Fruit fly (Drosophila melanogaster) whole organism, embryonic: Measurements from ENCODE around the gene Nasp.
A peak's percentile ranks its signal among the peaks of the same experiment; 100 is the strongest.

Experiments
- Atf-2 ChIP-seq: fragments of 200-800 bp; sonication (Bioruptor generic); optimal IDR thresholded peaks from 2 replicates; lab custom pipeline; 2016; ENCODE audit warnings: missing biosample characterization, missing genetic modification characterization
- CG10147 ChIP-seq: fragments of 200-800 bp; sonication (Bioruptor generic); optimal IDR thresholded peaks from 2 replicates; lab custom pipeline; 2019; ENCODE audit warnings: missing biosample characterization, mild to moderate bottlenecking, missing genetic modification characterization, moderate library complexity
- CG1233 ChIP-seq: fragments of 200-800 bp; sonication (Bioruptor generic); optimal IDR thresholded peaks from 4 replicates; lab custom pipeline; 2018; ENCODE audit warnings: missing biosample characterization, mild to moderate bottlenecking, missing genetic modification characterization
- CG12659 ChIP-seq: fragments of 200-800 bp; sonication (Bioruptor generic); optimal IDR thresholded peaks from 3 replicates; lab custom pipeline; 2017; ENCODE audit warnings: mild to moderate bottlenecking, missing biosample characterization, missing genetic modification reagents, missing genetic modification characterization
- CG12769 ChIP-seq: fragments of 200-800 bp; sonication (Bioruptor generic); optimal IDR thresholded peaks from 2 replicates; lab custom pipeline; 2019; ENCODE audit warnings: missing biosample characterization, mild to moderate bottlenecking, missing genetic modification characterization, moderate library complexity
- CG14014 ChIP-seq: fragments of 200-800 bp; sonication (Bioruptor generic); IDR thresholded peaks from 2 replicates; pipeline ENCODE4 v1.3.6; 2022; ENCODE audit warnings: missing biosample characterization, missing genetic modification characterization
- CG14710 ChIP-seq: fragments of 200-800 bp; sonication (Bioruptor generic); optimal IDR thresholded peaks from 3 replicates; lab custom pipeline; 2019; ENCODE audit warnings: missing biosample characterization, mild to moderate bottlenecking, missing genetic modification characterization, moderate library complexity
- CG15011 ChIP-seq: fragments of 200-800 bp; sonication (Bioruptor generic); optimal IDR thresholded peaks from 3 replicates; lab custom pipeline; 2018; ENCODE audit warnings: missing biosample characterization, mild to moderate bottlenecking, missing genetic modification characterization
- CG15601 ChIP-seq: fragments of 200-800 bp; sonication (Bioruptor generic); optimal IDR thresholded peaks from 3 replicates; lab custom pipeline; 2019; ENCODE audit warnings: missing biosample characterization, mild to moderate bottlenecking, missing genetic modification characterization, moderate library complexity
- CG1602 ChIP-seq: fragments of 200-800 bp; sonication (Bioruptor generic); optimal IDR thresholded peaks from 3 replicates; lab custom pipeline; 2016; ENCODE audit warnings: missing biosample characterization, missing genetic modification characterization
- CG17361 ChIP-seq: fragments of 200-800 bp; sonication (Bioruptor generic); IDR thresholded peaks from 3 replicates; pipeline ENCODE4 v1.3.6; 2022; ENCODE audit warnings: missing biosample characterization, missing genetic modification characterization
- CG17385 ChIP-seq: fragments of 200-800 bp; sonication (Bioruptor generic); optimal IDR thresholded peaks from 3 replicates; lab custom pipeline; 2018; ENCODE audit warnings: missing biosample characterization, mild to moderate bottlenecking, missing genetic modification characterization
- CG18599 ChIP-seq: fragments of 200-800 bp; sonication (Bioruptor generic); optimal IDR thresholded peaks from 3 replicates; lab custom pipeline; 2017; ENCODE audit warnings: missing biosample characterization, missing genetic modification characterization, mild to moderate bottlenecking, moderate library complexity, missing genetic modification reagents
- CG18619 ChIP-seq: fragments of 200-800 bp; sonication (Bioruptor generic); optimal IDR thresholded peaks from 3 replicates; lab custom pipeline; 2017; ENCODE audit warnings: missing biosample characterization, mild to moderate bottlenecking, missing genetic modification characterization
- CG2120 ChIP-seq: fragments of 200-800 bp; sonication (Bioruptor generic); optimal IDR thresholded peaks from 3 replicates; lab custom pipeline; 2016; ENCODE audit warnings: missing biosample characterization, missing genetic modification characterization
- CG4617 ChIP-seq: fragments of 200-800 bp; sonication (Bioruptor generic); optimal IDR thresholded peaks from 3 replicates; lab custom pipeline; 2016; ENCODE audit warnings: missing biosample characterization, missing genetic modification characterization, borderline replicate concordance
- CG6254 ChIP-seq: fragments of 200-800 bp; sonication (Bioruptor generic); optimal IDR thresholded peaks from 3 replicates; lab custom pipeline; 2017; ENCODE audit warnings: mild to moderate bottlenecking, missing biosample characterization, missing genetic modification reagents, missing genetic modification characterization
- CG7271 ChIP-seq: fragments of 200-800 bp; sonication (Bioruptor generic); optimal IDR thresholded peaks from 2 replicates; lab custom pipeline; 2018; ENCODE audit warnings: missing biosample characterization, mild to moderate bottlenecking, missing genetic modification characterization, moderate library complexity
- CG8089 ChIP-seq: fragments of 200-800 bp; sonication (Bioruptor generic); optimal IDR thresholded peaks from 3 replicates; lab custom pipeline; 2016; ENCODE audit warnings: missing biosample characterization, missing genetic modification characterization
- CG9727 ChIP-seq: fragments of 200-800 bp; sonication (Bioruptor generic); optimal IDR thresholded peaks from 3 replicates; lab custom pipeline; 2017; ENCODE audit warnings: missing biosample characterization, mild to moderate bottlenecking, missing genetic modification characterization
- D ChIP-seq, 2 experiments: fragments of 200-800 bp in 1 of 2; fragments of >200 bp in 1 of 2; sonication (Bioruptor generic) in 1 of 2; optimal IDR thresholded peaks; 2 replicates in 1 of 2; 3 replicates in 1 of 2; lab custom pipeline; 2017; ENCODE audit warnings: mild to moderate bottlenecking in 1 of 2, missing biosample characterization in 1 of 2, missing genetic modification characterization in 1 of 2, missing genetic modification reagents in 1 of 2
- Deaf1 ChIP-seq: fragments of 200-800 bp; optimal IDR thresholded peaks from 3 replicates; lab custom pipeline; 2019; ENCODE audit warnings: missing biosample characterization, mild to moderate bottlenecking, missing genetic modification characterization, moderate library complexity
- E2f1 ChIP-seq: fragments of 200-800 bp; sonication (Bioruptor generic); IDR thresholded peaks from 2 replicates; pipeline ENCODE4 v1.3.6; 2022; ENCODE audit warnings: missing biosample characterization, missing genetic modification characterization
- Fer3 ChIP-seq: fragments of 200-800 bp; sonication (Bioruptor generic); optimal IDR thresholded peaks from 2 replicates; lab custom pipeline; 2018; ENCODE audit warnings: missing biosample characterization, mild to moderate bottlenecking, missing genetic modification characterization, moderate library complexity
- Hr3 ChIP-seq: fragments of 200-800 bp; sonication (Bioruptor generic); optimal IDR thresholded peaks from 3 replicates; lab custom pipeline; 2016; ENCODE audit warnings: missing biosample characterization, missing genetic modification characterization
- Hr51 ChIP-seq, 2 experiments: fragments of 200-800 bp; sonication (Bioruptor generic); optimal IDR thresholded peaks; 2 replicates in 1 of 2; 3 replicates in 1 of 2; lab custom pipeline; 2016 to 2018; ENCODE audit warnings: missing biosample characterization in 2 of 2, missing genetic modification characterization in 2 of 2, mild to moderate bottlenecking in 1 of 2, moderate library complexity in 1 of 2
- Hr78 ChIP-seq, 2 experiments: fragments of 200-800 bp in 1 of 2; fragments of >200 bp in 1 of 2; sonication (Bioruptor generic) in 1 of 2; optimal IDR thresholded peaks; 2 replicates each; lab custom pipeline; 2017 to 2019; ENCODE audit warnings: missing biosample characterization in 2 of 2, missing genetic modification characterization in 2 of 2, mild to moderate bottlenecking in 1 of 2, moderate library complexity in 1 of 2
- NfI ChIP-seq: fragments of 200-800 bp; sonication (Bioruptor generic); optimal IDR thresholded peaks from 3 replicates; lab custom pipeline; 2018; ENCODE audit warnings: missing biosample characterization, mild to moderate bottlenecking, missing genetic modification characterization, moderate library complexity
- Ssrp ChIP-seq: fragments of 200-800 bp; sonication (Bioruptor generic); optimal IDR thresholded peaks from 2 replicates; lab custom pipeline; 2018; ENCODE audit warnings: missing biosample characterization, mild to moderate bottlenecking, missing genetic modification characterization, moderate library complexity
- Xbp1 ChIP-seq: fragments of 200-800 bp; sonication (Bioruptor generic); optimal IDR thresholded peaks from 3 replicates; lab custom pipeline; 2016; ENCODE audit warnings: missing biosample characterization, mild to moderate bottlenecking, missing genetic modification characterization
- YL-1 ChIP-seq: fragments of 200-800 bp; sonication (Bioruptor generic); optimal IDR thresholded peaks from 3 replicates; lab custom pipeline; 2017; ENCODE audit warnings: missing biosample characterization, mild to moderate bottlenecking, missing genetic modification characterization
- ara ChIP-seq: fragments of 200-800 bp; sonication (Bioruptor generic); IDR thresholded peaks from 2 replicates; pipeline ENCODE4 v1.3.6; 2022; ENCODE audit warnings: missing biosample characterization, missing genetic modification characterization
- bigmax ChIP-seq: fragments of 200-800 bp; sonication (Bioruptor generic); optimal IDR thresholded peaks from 2 replicates; lab custom pipeline; 2018; ENCODE audit warnings: missing biosample characterization, mild to moderate bottlenecking, missing genetic modification characterization
- cwo ChIP-seq: fragments of 200-800 bp; sonication (Bioruptor generic); optimal IDR thresholded peaks from 3 replicates; lab custom pipeline; 2017; ENCODE audit warnings: missing biosample characterization, missing genetic modification characterization, mild to moderate bottlenecking, moderate library complexity, missing genetic modification reagents
- dimm ChIP-seq: fragments of 200-800 bp; sonication (Bioruptor generic); IDR thresholded peaks from 2 replicates; pipeline ENCODE4 v1.3.6; 2022; ENCODE audit warnings: missing biosample characterization, missing genetic modification characterization
- disco-r ChIP-seq: fragments of 200-800 bp; sonication (Bioruptor generic); optimal IDR thresholded peaks from 2 replicates; lab custom pipeline; 2016; ENCODE audit warnings: missing biosample characterization, missing genetic modification characterization
- gcm ChIP-seq: fragments of 200-800 bp; sonication (Bioruptor generic); optimal IDR thresholded peaks from 2 replicates; lab custom pipeline; 2019; ENCODE audit warnings: missing biosample characterization, mild to moderate bottlenecking, missing genetic modification characterization, moderate library complexity
- grau ChIP-seq: fragments of 200-800 bp; optimal IDR thresholded peaks from 3 replicates; lab custom pipeline; 2019; ENCODE audit warnings: missing biosample characterization, mild to moderate bottlenecking, missing genetic modification characterization, moderate library complexity
- klu ChIP-seq: fragments of 200-800 bp; sonication (Bioruptor generic); IDR thresholded peaks from 2 replicates; pipeline ENCODE4 v1.3.6; 2022; ENCODE audit warnings: missing biosample characterization, missing genetic modification characterization
- org-1 ChIP-seq: fragments of 200-800 bp; sonication (Bioruptor generic); optimal IDR thresholded peaks from 2 replicates; lab custom pipeline; 2017; ENCODE audit warnings: missing biosample characterization, missing genetic modification characterization
- prd ChIP-seq, 3 experiments: fragments of >200 bp in 2 of 3; fragments of 200-800 bp in 1 of 3; sonication (Bioruptor generic) in 1 of 3; optimal IDR thresholded peaks in 2 of 3; IDR thresholded peaks in 1 of 3; 2 replicates in 2 of 3; 3 replicates in 1 of 3; pipeline versions ENCODE4 v1.3.6 to Lab custom; 2017 to 2022; ENCODE audit warnings: missing biosample characterization in 1 of 3, missing genetic modification characterization in 1 of 3
- repo ChIP-seq: fragments of 200-800 bp; sonication (Bioruptor generic); optimal IDR thresholded peaks from 2 replicates; lab custom pipeline; 2016; ENCODE audit warnings: missing biosample characterization, missing genetic modification characterization
- schlank ChIP-seq: fragments of 200-800 bp; sonication (Bioruptor generic); optimal IDR thresholded peaks from 2 replicates; lab custom pipeline; 2018; ENCODE audit warnings: missing biosample characterization, mild to moderate bottlenecking, missing genetic modification characterization
- sob ChIP-seq: fragments of 200-800 bp; sonication (Bioruptor generic); IDR thresholded peaks from 2 replicates; pipeline ENCODE4 v1.3.6; 2022; ENCODE audit warnings: missing biosample characterization, missing genetic modification characterization
- tgo ChIP-seq: fragments of 200-800 bp; sonication (Bioruptor generic); IDR thresholded peaks from 3 replicates; pipeline ENCODE4 v1.3.6; 2022; ENCODE audit warnings: missing biosample characterization, missing genetic modification characterization
- tin ChIP-seq: fragments of 200-800 bp; sonication (Bioruptor generic); optimal IDR thresholded peaks from 3 replicates; lab custom pipeline; 2016; ENCODE audit warnings: missing biosample characterization, missing genetic modification characterization
- trem ChIP-seq: fragments of 200-800 bp; optimal IDR thresholded peaks from 3 replicates; lab custom pipeline; 2019; ENCODE audit warnings: missing biosample characterization, mild to moderate bottlenecking, missing genetic modification characterization, moderate library complexity
- zen ChIP-seq: fragments of 200-800 bp; sonication (Bioruptor generic); optimal IDR thresholded peaks from 3 replicates; lab custom pipeline; 2018; ENCODE audit warnings: missing biosample characterization, mild to moderate bottlenecking, missing genetic modification characterization, moderate library complexity

Nasp gene

dm6 chr3R:8746354-8746753, 1.2 kb upstream of the Nasp start (continued):
- TF ChIP-seq tin (GFP tag; lab: Kevin White, UChicago) (peak; percentile 64), CG9727 (GFP tag; lab: Kevin White, UChicago) (peak; percentile 74), CG15011 (GFP tag; lab: Kevin White, UChicago) (peak; percentile 14), klu (GFP tag; lab: Robert Waterston, UW) (0 out of 2 replicates have a peak, but pooled peaks have one; percentile 33), Atf-2 (GFP tag; lab: Kevin White, UChicago) (no peak), Xbp1 (peak; percentile 66), trem (tag; lab: Kevin White, UChicago) (peak; percentile 65), CG14710 (tag; lab: Kevin White, UChicago) (peak; percentile 70), grau (peak; percentile 73), org-1 (GFP tag; lab: Kevin White, UChicago) (peak; percentile 49), Hr3 (GFP tag; lab: Kevin White, UChicago) (peak; percentile 49), CG6254 (peak; percentile 20), repo (GFP tag; lab: Kevin White, UChicago) (no peak), E2f1 (peak; percentile 56; the same call in 1 of the 2 replicates), disco-r (no peak), YL-1 (GFP tag; lab: Kevin White, UChicago) (no peak), Ssrp (tag; lab: Kevin White, UChicago) (peak; percentile 72), NfI (GFP tag; lab: Kevin White, UChicago) (peak; percentile 16), zen (peak; percentile 91), ara (GFP tag; lab: Robert Waterston, UW) (peak; percentile 56; the same call in 1 of the 2 replicates), CG8089 (no peak), CG18619 (GFP tag; lab: Kevin White, UChicago) (peak; percentile 20), gcm (GFP tag; lab: Kevin White, UChicago) (peak; percentile 53), D (optimal IDR thresholded peaks at IDR 0.05; lab: Kevin White, UChicago) (no peak), D (GFP tag; optimal IDR thresholded peaks at IDR 0.05; lab: Kevin White, UChicago) (peak; percentile 38), Hr78 (GFP tag; optimal IDR thresholded peaks at IDR 0.05; lab: Kevin White, UChicago) (no peak), CG2120 (GFP tag; lab: Kevin White, UChicago) (peak; percentile 38), Fer3 (tag; lab: Kevin White, UChicago) (peak; percentile 31), cwo (GFP tag; lab: Kevin White, UChicago) (peak; percentile 23), dimm (GFP tag; lab: Robert Waterston, UW) (0 out of 2 replicates have a peak, but pooled peaks have one; percentile 28), CG14014 (0 out of 2 replicates have a peak, but pooled peaks have one; percentile 23), CG7271 (tag; lab: Kevin White, UChicago) (peak; percentile 88), tgo (GFP tag; lab: Robert Waterston, UW) (peak; percentile 60), prd (optimal IDR thresholded peaks at IDR 0.05; lab: Kevin White, UChicago) (no peak), prd (GFP tag; IDR thresholded peaks at IDR 0.05; lab: Robert Waterston, UW) (peak; percentile 88), CG17361 (GFP tag; lab: Robert Waterston, UW) (peak; percentile 71; the same call in 2 of the 3 replicates), CG12659 (GFP tag; lab: Kevin White, UChicago) (peak; percentile 23), CG1602 (GFP tag; lab: Kevin White, UChicago) (peak; percentile 45), CG1233 (peak; percentile 6), CG4617 (GFP tag; lab: Kevin White, UChicago) (peak; percentile 17), CG18599 (GFP tag; lab: Kevin White, UChicago) (peak; percentile 57), CG15601 (peak; percentile 55), Deaf1 (tag; lab: Kevin White, UChicago) (peak; percentile 27), CG10147 (GFP tag; lab: Kevin White, UChicago) (peak; percentile 54), schlank (tag; lab: Kevin White, UChicago) (no peak), CG12769 (tag; lab: Kevin White, UChicago) (peak; percentile 7), bigmax (GFP tag; lab: Kevin White, UChicago) (no peak), sob (GFP tag; lab: Robert Waterston, UW) (peak; percentile 55; the same call in 1 of the 2 replicates), CG17385 (GFP tag; lab: Kevin White, UChicago) (peak; percentile 64), Hr51 (GFP tag; optimal IDR thresholded peaks at IDR 0.05; lab: Kevin White, UChicago) (peak in 1 of 2 experiments; percentile 80)
